Fruit fly (Drosophila melanogaster) whole organism: Measurements from ENCODE around the gene zetaCOP.

Experiments used
- Dll ChIP-seq: fragments of >200 bp; optimal IDR thresholded peaks from 2 replicates; lab custom pipeline; 2017
- EcR ChIP-seq, 2 experiments: fragments of >200 bp; optimal IDR thresholded peaks; 2 replicates each; lab custom pipeline; 2017; ENCODE audit warnings: missing biosample characterization in 2 of 2, missing genetic modification characterization in 2 of 2, missing genetic modification reagents in 2 of 2
- pan ChIP-seq: fragments of >200 bp; optimal IDR thresholded peaks from 2 replicates; lab custom pipeline; 2017
- psq ChIP-seq: fragments of >200 bp; optimal IDR thresholded peaks from 2 replicates; lab custom pipeline; 2017
- usp ChIP-seq: fragments of >200 bp; optimal IDR thresholded peaks from 2 replicates; lab custom pipeline; 2017; ENCODE audit warnings: missing biosample characterization, missing genetic modification characterization, mixed read lengths

DNA sequence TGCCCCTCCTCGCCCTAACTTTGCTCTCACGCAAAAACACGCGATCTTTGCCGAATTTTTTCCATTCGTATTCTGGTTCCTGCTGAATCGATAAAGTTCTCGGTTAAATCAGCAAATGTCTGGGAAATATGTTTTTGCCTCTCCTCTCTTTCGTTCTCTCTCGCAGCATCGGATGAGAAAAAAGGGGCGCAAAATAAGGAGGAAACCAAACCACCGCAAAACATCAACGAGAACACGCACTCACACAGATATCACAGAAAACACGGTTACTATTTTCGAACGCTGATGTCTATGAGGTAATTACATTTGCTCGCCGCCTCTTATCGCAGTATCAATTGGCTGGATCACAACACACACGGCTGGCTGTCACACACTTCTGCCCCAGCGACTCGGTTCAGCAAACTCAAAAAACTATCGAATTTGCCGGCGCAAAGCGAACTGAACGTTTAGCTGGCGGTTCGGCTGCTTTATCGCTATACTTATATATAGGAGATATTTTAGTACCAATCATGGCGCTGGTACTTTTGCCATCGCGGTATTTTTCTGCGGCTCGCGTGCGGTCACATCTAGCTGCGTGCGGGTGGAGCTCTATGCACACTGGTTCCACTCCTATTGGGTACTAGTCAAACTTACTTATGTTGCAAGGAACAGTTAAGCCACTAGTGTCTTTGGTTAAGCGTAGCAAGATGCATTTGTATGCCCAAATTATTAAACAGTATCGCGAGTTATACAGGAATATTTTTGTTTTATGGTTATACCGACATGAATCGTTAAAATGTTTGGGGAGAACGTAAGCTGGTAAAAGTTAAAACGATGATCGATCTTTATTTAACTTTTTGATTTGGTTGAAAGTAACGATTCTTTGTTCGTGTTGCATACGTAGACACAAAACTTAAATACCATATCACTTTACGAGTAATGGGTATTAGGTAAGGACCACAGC lies 11.9 kb downstream of the zetaCOP start, which contains the start of gene Baldspot:
- no peak for TF ChIP-seq EcR (GFP tag; optimal IDR thresholded peaks at IDR 0.05; lab: Kevin White, UChicago)
- peak; percentile 74 for TF ChIP-seq pan (lab: Kevin White, UChicago)
- no peak for TF ChIP-seq usp (GFP tag; lab: Kevin White, UChicago)
- TF ChIP-seq psq = no peak
- no peak for TF ChIP-seq Dll
